Worm (Caenorhabditis elegans): ENCODE data around the gene polq-1.

polq-1 gene

ce11 chrIII:5843662-5844061 is 40.7 kb upstream of the polq-1 start (continued):
- TF ChIP-seq ceh-88 (GFP tag; IDR thresholded peaks at IDR 0.05) (no peak), dpl-1 (GFP tag; optimal IDR thresholded peaks at IDR 0.05) (no peak), irx-1 (tag; optimal IDR thresholded peaks at IDR 0.05) (no peak), nhr-11 (tag; optimal IDR thresholded peaks at IDR 0.05) (no peak), blmp-1 (tag; optimal IDR thresholded peaks at IDR 0.05) (no peak), grh-1 (GFP tag; IDR thresholded peaks at IDR 0.05) (no peak), unc-30 (tag; optimal IDR thresholded peaks at IDR 0.05) (no peak), efl-1 (optimal IDR thresholded peaks at IDR 0.05) (peak in 1 of 2 experiments; percentile 4), efl-1 (GFP tag; optimal IDR thresholded peaks at IDR 0.05 in 1 of 2) (peak in 1 of 2 experiments; percentile 94), ztf-4 (tag; optimal IDR thresholded peaks at IDR 0.05) (no peak), dsc-1 (tag; optimal IDR thresholded peaks at IDR 0.05) (no peak), nhr-20 (tag; optimal IDR thresholded peaks at IDR 0.05) (peak; percentile 34), isw-1 (GFP tag; IDR thresholded peaks at IDR 0.05) (no peak), sox-4 (tag; optimal IDR thresholded peaks at IDR 0.05) (no peak), pqm-1 (tag; optimal IDR thresholded peaks at IDR 0.05) (no peak), lin-13 (GFP tag; optimal IDR thresholded peaks at IDR 0.05) (no peak), zip-4 (GFP tag; optimal IDR thresholded peaks at IDR 0.05) (no peak), snu-23 (GFP tag; optimal IDR thresholded peaks at IDR 0.05) (no peak), skn-1 (tag; optimal IDR thresholded peaks at IDR 0.05) (peak; percentile 19), rnt-1 (tag; optimal IDR thresholded peaks at IDR 0.05) (peak; percentile 18), nhr-84 (tag; optimal IDR thresholded peaks at IDR 0.05) (no peak), pax-3 (tag; optimal IDR thresholded peaks at IDR 0.05) (no peak), egl-13 (tag; optimal IDR thresholded peaks at IDR 0.05) (no peak), nhr-12 (tag; optimal IDR thresholded peaks at IDR 0.05) (no peak), lin-35 (GFP tag; optimal IDR thresholded peaks at IDR 0.05) (no peak), fkh-4 (tag; optimal IDR thresholded peaks at IDR 0.05; ENCODE audit: borderline replicate concordance) (no peak), tlp-1 (tag; optimal IDR thresholded peaks at IDR 0.05) (no peak), mep-1 (tag; optimal IDR thresholded peaks at IDR 0.05) (peak; percentile 40), hlh-17 (GFP tag; optimal IDR thresholded peaks at IDR 0.05; ENCODE audit: borderline replicate concordance) (no peak), ceh-8 (GFP tag; optimal IDR thresholded peaks at IDR 0.05) (no peak), nhr-28 (tag; optimal IDR thresholded peaks at IDR 0.05) (no peak), swsn-7 (tag; optimal IDR thresholded peaks at IDR 0.05) (no peak), unc-130 (tag; optimal IDR thresholded peaks at IDR 0.05) (no peak), Y116A8C.19 (tag; optimal IDR thresholded peaks at IDR 0.05; ENCODE audit: borderline replicate concordance) (no peak), jun-1 (tag; optimal IDR thresholded peaks at IDR 0.05) (no peak), tbx-2 (tag; optimal IDR thresholded peaks at IDR 0.05) (peak; percentile 55), C04F5.9 (tag; optimal IDR thresholded peaks at IDR 0.05) (no peak), aly-2 (tag; optimal IDR thresholded peaks at IDR 0.05) (no peak), lsy-2 (tag; optimal IDR thresholded peaks at IDR 0.05) (peak in 1 of 2 experiments; percentile 31), unc-86 (tag; optimal IDR thresholded peaks at IDR 0.05) (no peak), nhr-19 (GFP tag; conservative IDR thresholded peaks at IDR 0.05) (0 out of 2 replicates have a peak, but pooled peaks have one; percentile 2), sptf-1 (tag; optimal IDR thresholded peaks at IDR 0.05) (no peak), lin-15B (tag; optimal IDR thresholded peaks at IDR 0.05) (no peak), mdl-1 (tag; optimal IDR thresholded peaks at IDR 0.05) (peak in 1 of 2 experiments; percentile 62), ama-1 (optimal IDR thresholded peaks at IDR 0.05) (no peak), fos-1 (tag; optimal IDR thresholded peaks at IDR 0.05) (no peak)

ce11 chrIII:5842920-5843319 is 40.0 kb upstream of the polq-1 start:
- TF ChIP-seq efl-1 (optimal IDR thresholded peaks at IDR 0.05) (no peak), efl-1 (GFP tag; optimal IDR thresholded peaks at IDR 0.05 in 1 of 2) (peak in 1 of 2 experiments; percentile 51), ceh-8 (GFP tag; optimal IDR thresholded peaks at IDR 0.05) (no peak), lin-14 (GFP tag; optimal IDR thresholded peaks at IDR 0.05) (peak; percentile 53), lin-35 (GFP tag; optimal IDR thresholded peaks at IDR 0.05) (peak in 1 of 2 experiments; percentile 4), ztf-11 (tag; optimal IDR thresholded peaks at IDR 0.05) (no peak), nhr-84 (tag; optimal IDR thresholded peaks at IDR 0.05) (no peak), unc-62 (GFP tag; optimal IDR thresholded peaks at IDR 0.05) (no peak), dpl-1 (GFP tag; optimal IDR thresholded peaks at IDR 0.05) (peak in 1 of 3 experiments; percentile 5), xbp-1 (tag; optimal IDR thresholded peaks at IDR 0.05) (no peak), grh-1 (GFP tag; IDR thresholded peaks at IDR 0.05) (0 out of 2 replicates have a peak, but pooled peaks have one; percentile 27), egl-27 (tag; optimal IDR thresholded peaks at IDR 0.05) (no peak), nhr-71 (tag; optimal IDR thresholded peaks at IDR 0.05) (peak; percentile 9), ama-1 (optimal IDR thresholded peaks at IDR 0.05) (no peak), unc-30 (tag; optimal IDR thresholded peaks at IDR 0.05) (no peak), aha-1 (tag; optimal IDR thresholded peaks at IDR 0.05) (no peak), hlh-17 (GFP tag; optimal IDR thresholded peaks at IDR 0.05; ENCODE audit: borderline replicate concordance) (no peak), C34B4.2 (tag; optimal IDR thresholded peaks at IDR 0.05) (no peak), swsn-7 (tag; optimal IDR thresholded peaks at IDR 0.05) (no peak), nhr-85 (tag) (peak; percentile 44)
